Fruit fly (Drosophila melanogaster): ENCODE measurements around the gene PQBP1.

The PQBP1 gene

DNA sequence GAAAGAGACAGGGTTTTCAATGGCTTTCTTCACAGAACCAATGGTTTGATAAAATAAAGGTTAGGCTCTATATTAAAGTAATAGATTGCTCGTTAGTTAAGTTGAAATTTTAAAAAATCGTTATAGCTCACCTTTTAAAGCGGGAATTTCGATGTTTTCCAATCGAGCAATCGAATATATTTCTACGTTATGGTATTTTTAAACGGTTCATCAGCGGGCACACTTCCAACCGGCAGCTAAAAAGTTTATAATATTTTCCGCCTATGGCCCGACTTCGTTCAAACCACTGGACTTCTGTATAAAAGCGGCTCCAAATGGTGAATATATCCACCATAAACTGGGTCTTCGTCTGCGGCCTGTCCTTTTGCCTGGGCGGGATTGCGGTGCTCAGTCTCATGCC is 42.5 kb upstream of the PQBP1 start, which contains the start of gene beta4GalT7:
Gene beta4GalT7 (plus strand): TSS at position 201 of the 400 bp plus-strand sequence.
- TF ChIP-seq Opbp (GFP tag; IDR thresholded peaks at IDR 0.05; ENCODE audit: partially characterized antibody) = no peak
- no peak for TF ChIP-seq psq (GFP tag; optimal IDR thresholded peaks at IDR 0.05)
- TF ChIP-seq ab (GFP tag; optimal IDR thresholded peaks at IDR 0.05) = no peak
- TF ChIP-seq trem (tag; optimal IDR thresholded peaks at IDR 0.05) = peak; percentile 7
- TF ChIP-seq Hr3 (GFP tag; optimal IDR thresholded peaks at IDR 0.05) = no peak
- no peak for TF ChIP-seq grau (tag; optimal IDR thresholded peaks at IDR 0.05)
- no peak for TF ChIP-seq CG30020 (tag; optimal IDR thresholded peaks at IDR 0.05)
- TF ChIP-seq CG3995 (GFP tag; optimal IDR thresholded peaks at IDR 0.05) = no peak
- no peak for TF ChIP-seq CG2202 (tag; optimal IDR thresholded peaks at IDR 0.05)
- TF ChIP-seq E2f2 (GFP tag; IDR thresholded peaks at IDR 0.05) = peak; percentile 87
- peak; percentile 46 for TF ChIP-seq CG1603 (tag; optimal IDR thresholded peaks at IDR 0.05)
- peak; percentile 46; the same call in 1 of the 2 replicates for TF ChIP-seq CG13287 (GFP tag; IDR thresholded peaks at IDR 0.05; ENCODE audit: partially characterized antibody)
- no peak for TF ChIP-seq zen (tag; optimal IDR thresholded peaks at IDR 0.05)
- TF ChIP-seq Scr (GFP tag; IDR thresholded peaks at IDR 0.05; ENCODE audit: partially characterized antibody) = peak; percentile 25; the same call in 1 of the 2 replicates
- no peak for TF ChIP-seq CG17802 (tag; optimal IDR thresholded peaks at IDR 0.05)
- no peak for TF ChIP-seq mam (GFP tag; optimal IDR thresholded peaks at IDR 0.05)
- TF ChIP-seq dm (GFP tag; optimal IDR thresholded peaks at IDR 0.05) = no peak
- TF ChIP-seq ara (GFP tag; IDR thresholded peaks at IDR 0.05) = no peak
- TF ChIP-seq CG9876 (GFP tag; optimal IDR thresholded peaks at IDR 0.05) = no peak
- TF ChIP-seq da (GFP tag; optimal IDR thresholded peaks at IDR 0.05) = no peak
- no peak for TF ChIP-seq CG31388 (GFP tag; optimal IDR thresholded peaks at IDR 0.05)
- TF ChIP-seq gfzf (GFP tag; optimal IDR thresholded peaks at IDR 0.05) = peak; percentile 79
- TF ChIP-seq CG9797 (GFP tag; optimal IDR thresholded peaks at IDR 0.05) = peak; percentile 56
- peak; percentile 36 for TF ChIP-seq Med (GFP tag)
- no peak for TF ChIP-seq CG12104 (GFP tag; optimal IDR thresholded peaks at IDR 0.05)
- TF ChIP-seq ranshi (GFP tag; IDR thresholded peaks at IDR 0.05) = no peak
- peak; percentile 70 for TF ChIP-seq Dref (GFP tag; IDR thresholded peaks at IDR 0.05)
- TF ChIP-seq ro (GFP tag; IDR thresholded peaks at IDR 0.05) = no peak
- no peak for TF ChIP-seq Asciz (GFP tag; optimal IDR thresholded peaks at IDR 0.05)
- TF ChIP-seq pan (optimal IDR thresholded peaks at IDR 0.05) = no peak
- TF ChIP-seq pan (GFP tag; optimal IDR thresholded peaks at IDR 0.05 in 1 of 2, IDR thresholded peaks at IDR 0.05 in 1 of 2) = no peak
- TF ChIP-seq CG15514 (GFP tag; optimal IDR thresholded peaks at IDR 0.05) = peak; percentile 48
- TF ChIP-seq CG42726 (GFP tag; IDR thresholded peaks at IDR 0.05; ENCODE audit: partially characterized antibody) = no peak
- TF ChIP-seq BtbVII (GFP tag; optimal IDR thresholded peaks at IDR 0.05) = no peak
- TF ChIP-seq NC2α (GFP tag; optimal IDR thresholded peaks at IDR 0.05) = no peak
- TF ChIP-seq Nf-YC (tag; optimal IDR thresholded peaks at IDR 0.05) = no peak
- peak; percentile 84 for TF ChIP-seq Dp (GFP tag; optimal IDR thresholded peaks at IDR 0.05)
- TF ChIP-seq CG4617 (GFP tag; optimal IDR thresholded peaks at IDR 0.05; ENCODE audit: borderline replicate concordance) = no peak
- TF ChIP-seq Fer3 (tag; optimal IDR thresholded peaks at IDR 0.05) = no peak
- TF ChIP-seq amos (GFP tag; IDR thresholded peaks at IDR 0.05; ENCODE audit: partially characterized antibody) = peak; percentile 22; the same call in 1 of the 2 replicates
- no peak for TF ChIP-seq CG18011 (GFP tag; optimal IDR thresholded peaks at IDR 0.05)
- peak; percentile 97 for TF ChIP-seq CG11560 (tag; IDR thresholded peaks at IDR 0.05)
- TF ChIP-seq CG10267 (tag; optimal IDR thresholded peaks at IDR 0.05) = no peak
- no peak for TF ChIP-seq CG7963 (GFP tag; IDR thresholded peaks at IDR 0.05; ENCODE audit: partially characterized antibody)
- TF ChIP-seq Myb (GFP tag; optimal IDR thresholded peaks at IDR 0.05) = peak; percentile 96
- no peak for TF ChIP-seq danr (GFP tag; IDR thresholded peaks at IDR 0.05)
- TF ChIP-seq CG34376 (GFP tag; optimal IDR thresholded peaks at IDR 0.05) = no peak
- TF ChIP-seq MBD-R2 (GFP tag; IDR thresholded peaks at IDR 0.05) = peak; percentile 69
- no peak for TF ChIP-seq gcm2 (GFP tag; optimal IDR thresholded peaks at IDR 0.05)
- TF ChIP-seq tin (GFP tag; optimal IDR thresholded peaks at IDR 0.05) = no peak
- TF ChIP-seq sqz (GFP tag; optimal IDR thresholded peaks at IDR 0.05) = no peak

Measured in whole organism, embryonic.